Worm (Caenorhabditis elegans) whole organism, young adult: Measurements from ENCODE around the gene T23B7.3.

Source experiments
- B0336.3 ChIP-seq: fragments of 200-800 bp; sonication (Bioruptor generic); IDR thresholded peaks from 2 replicates; pipeline ENCODE4 v1.3.6; 2022; ENCODE audit warnings: missing genetic modification characterization, missing compliant biosample characterization
- D2030.7 ChIP-seq: fragments of 200-800 bp; sonication (Bioruptor generic); IDR thresholded peaks from 2 replicates; pipeline ENCODE4 v1.3.6; 2022; ENCODE audit warnings: missing genetic modification reagents, missing genetic modification characterization, missing compliant biosample characterization
- F37B4.10 ChIP-seq: fragments of 200-800 bp; sonication (Bioruptor generic); IDR thresholded peaks from 2 replicates; pipeline ENCODE4 v1.3.6; 2022; ENCODE audit warnings: missing genetic modification characterization, missing compliant biosample characterization
- T07F8.4 ChIP-seq: sonication (generic microtip); optimal IDR thresholded peaks from 2 replicates; lab custom pipeline; 2016; ENCODE audit warnings: mild to moderate bottlenecking, missing genetic modification characterization, moderate library complexity, missing compliant biosample characterization
- Y53G8AR.9 ChIP-seq: fragments of 200-800 bp; sonication (Bioruptor generic); conservative IDR thresholded peaks from 2 replicates; pipeline ENCODE4 v1.3.6; 2022; ENCODE audit warnings: missing genetic modification reagents, missing genetic modification characterization, missing compliant biosample characterization
- Y56A3A.18 ChIP-seq: fragments of 200-800 bp; sonication (Bioruptor generic); IDR thresholded peaks from 2 replicates; pipeline ENCODE4 v1.3.6; 2022; ENCODE audit warnings: missing genetic modification reagents, missing genetic modification characterization, missing compliant biosample characterization
- Y79H2A.3 ChIP-seq: fragments of 200-800 bp; sonication (Bioruptor generic); conservative IDR thresholded peaks from 2 replicates; pipeline ENCODE4 v1.3.6; 2022; ENCODE audit warnings: missing genetic modification reagents, missing genetic modification characterization, missing compliant biosample characterization
- ZK185.1 ChIP-seq: sonication (generic microtip); optimal IDR thresholded peaks from 2 replicates; lab custom pipeline; 2016; ENCODE audit warnings: mild to moderate bottlenecking, missing genetic modification characterization, missing compliant biosample characterization; ENCODE audit not compliant: poor library complexity, severe bottlenecking
- akir-1 ChIP-seq: fragments of 200-800 bp; sonication (Bioruptor generic); optimal IDR thresholded peaks from 2 replicates; lab custom pipeline; 2018; ENCODE audit warnings: mild to moderate bottlenecking, missing genetic modification characterization, moderate library complexity, missing compliant biosample characterization
- attf-5 ChIP-seq: fragments of 200-800 bp; sonication (Bioruptor generic); optimal IDR thresholded peaks from 2 replicates; lab custom pipeline; 2018; ENCODE audit warnings: mild to moderate bottlenecking, missing genetic modification characterization, missing compliant biosample characterization
- bed-1 ChIP-seq: fragments of 200-800 bp; sonication (Bioruptor generic); IDR thresholded peaks from 2 replicates; pipeline ENCODE4 v1.3.6; 2022; ENCODE audit warnings: missing genetic modification reagents, missing genetic modification characterization, missing compliant biosample characterization
- ccch-3 ChIP-seq: fragments of 200-800 bp; sonication (Bioruptor generic); optimal IDR thresholded peaks from 2 replicates; lab custom pipeline; 2018; ENCODE audit warnings: mild to moderate bottlenecking, missing genetic modification characterization, missing compliant biosample characterization
- cebp-1 ChIP-seq, 2 experiments: fragments of 200-800 bp in 1 of 2; sonication (Bioruptor generic) in 1 of 2; sonication (generic microtip) in 1 of 2; IDR thresholded peaks in 1 of 2; optimal IDR thresholded peaks in 1 of 2; 2 replicates each; pipeline versions ENCODE4 v1.3.6 to Lab custom; 2017 to 2022; ENCODE audit warnings: missing compliant biosample characterization in 2 of 2, missing genetic modification characterization in 2 of 2, mild to moderate bottlenecking in 1 of 2, missing genetic modification reagents in 1 of 2, moderate library complexity in 1 of 2
- ceh-100 ChIP-seq: fragments of 200-800 bp; sonication (Bioruptor generic); IDR thresholded peaks from 2 replicates; pipeline ENCODE4 v1.3.6; 2022; ENCODE audit warnings: missing genetic modification reagents, missing genetic modification characterization, missing compliant biosample characterization
- ceh-27 ChIP-seq: fragments of 200-800 bp; sonication (Bioruptor generic); optimal IDR thresholded peaks from 2 replicates; lab custom pipeline; 2018; ENCODE audit warnings: mild to moderate bottlenecking, missing genetic modification characterization, moderate library complexity, missing compliant biosample characterization
- ceh-58 ChIP-seq: fragments of 200-800 bp; sonication (Bioruptor generic); IDR thresholded peaks from 2 replicates; pipeline ENCODE4 v1.3.6; 2022; ENCODE audit warnings: missing genetic modification characterization, missing compliant biosample characterization
- hmg-1.2 ChIP-seq: fragments of 200-800 bp; sonication (Bioruptor generic); IDR thresholded peaks from 2 replicates; pipeline ENCODE4 v1.3.6; 2022; ENCODE audit warnings: missing genetic modification reagents, missing genetic modification characterization, missing compliant biosample characterization
- hmg-20 ChIP-seq: fragments of 200-800 bp; sonication (Bioruptor generic); IDR thresholded peaks from 2 replicates; pipeline ENCODE4 v1.3.6; 2022; ENCODE audit warnings: missing genetic modification reagents, missing genetic modification characterization, missing compliant biosample characterization
- hrde-1 ChIP-seq: sonication (generic microtip); optimal IDR thresholded peaks from 2 replicates; lab custom pipeline; 2016; ENCODE audit warnings: missing genetic modification characterization, mild to moderate bottlenecking, missing compliant biosample characterization, moderate library complexity, missing genotype, missing genetic modification reagents, borderline replicate concordance
- hsf-1 ChIP-seq: fragments of 200-800 bp; sonication (Bioruptor generic); IDR thresholded peaks from 2 replicates; pipeline ENCODE4 v1.3.6; 2022; ENCODE audit warnings: missing genetic modification reagents, missing genetic modification characterization, missing compliant biosample characterization
- lag-1 ChIP-seq: fragments of 200-800 bp; sonication (Bioruptor generic); IDR thresholded peaks from 2 replicates; pipeline ENCODE4 v1.3.6; 2022; ENCODE audit warnings: missing genetic modification reagents, missing genetic modification characterization, missing compliant biosample characterization
- let-526 ChIP-seq: fragments of 200-800 bp; sonication (Bioruptor generic); IDR thresholded peaks from 2 replicates; pipeline ENCODE4 v1.3.6; 2022; ENCODE audit warnings: missing genetic modification reagents, missing genetic modification characterization, missing compliant biosample characterization
- let-607 ChIP-seq, 2 experiments: fragments of 200-800 bp in 1 of 2; sonication (Bioruptor generic) in 1 of 2; sonication (generic microtip) in 1 of 2; optimal IDR thresholded peaks; 2 replicates each; lab custom pipeline; 2016 to 2018; ENCODE audit warnings: mild to moderate bottlenecking in 2 of 2, missing compliant biosample characterization in 2 of 2, missing genetic modification characterization in 2 of 2, moderate library complexity in 2 of 2, missing genotype in 1 of 2
- lin-40 ChIP-seq: sonication (generic microtip); optimal IDR thresholded peaks from 2 replicates; lab custom pipeline; 2016; ENCODE audit warnings: missing genetic modification characterization, mild to moderate bottlenecking, missing compliant biosample characterization, missing genotype, missing genetic modification reagents
- madf-3 ChIP-seq: fragments of 200-800 bp; sonication (Bioruptor generic); IDR thresholded peaks from 2 replicates; pipeline ENCODE4 v1.3.6; 2022; ENCODE audit warnings: missing genetic modification reagents, missing genetic modification characterization, missing compliant biosample characterization
- madf-8 ChIP-seq: fragments of 200-800 bp; sonication (Bioruptor generic); conservative IDR thresholded peaks from 2 replicates; pipeline ENCODE4 v1.3.6; 2022; ENCODE audit warnings: missing genetic modification reagents, missing genetic modification characterization, missing compliant biosample characterization
- mel-28 ChIP-seq: sonication (generic microtip); optimal IDR thresholded peaks from 2 replicates; lab custom pipeline; 2016; ENCODE audit warnings: borderline replicate concordance, mild to moderate bottlenecking, missing genetic modification characterization, missing compliant biosample characterization
- nfya-2 ChIP-seq: fragments of 200-800 bp; sonication (Bioruptor generic); IDR thresholded peaks from 2 replicates; pipeline ENCODE4 v1.3.6; 2022; ENCODE audit warnings: missing genetic modification reagents, missing genetic modification characterization, missing compliant biosample characterization
- nfyb-1 ChIP-seq: fragments of 200-800 bp; sonication (Bioruptor generic); IDR thresholded peaks from 2 replicates; pipeline ENCODE4 v1.3.6; 2022; ENCODE audit warnings: missing genetic modification reagents, missing genetic modification characterization, missing compliant biosample characterization
- nhr-120 ChIP-seq: fragments of 200-800 bp; sonication (Bioruptor generic); IDR thresholded peaks from 2 replicates; pipeline ENCODE4 v1.3.6; 2022; ENCODE audit warnings: missing genetic modification characterization, missing compliant biosample characterization
- nhr-27 ChIP-seq: fragments of 200-800 bp; sonication (Bioruptor generic); optimal IDR thresholded peaks from 2 replicates; lab custom pipeline; 2018; ENCODE audit warnings: mild to moderate bottlenecking, missing genetic modification characterization, moderate library complexity, missing compliant biosample characterization
- repo-1 ChIP-seq: sonication (generic microtip); optimal IDR thresholded peaks from 2 replicates; lab custom pipeline; 2017; ENCODE audit warnings: mild to moderate bottlenecking, missing genetic modification characterization, missing compliant biosample characterization
- rpc-1 ChIP-seq, 2 experiments: fragments of 150-350 bp in 1 of 2; sonication (generic microtip) in 1 of 2; optimal IDR thresholded peaks; 2 replicates each; lab custom pipeline; 2014 to 2018; ENCODE audit warnings: missing biosample characterization in 1 of 2, missing genetic modification characterization in 1 of 2, missing genetic modification reagents in 1 of 2, missing genotype in 1 of 2
- snpc-3.4 ChIP-seq: sonication (generic microtip); optimal IDR thresholded peaks from 2 replicates; lab custom pipeline; 2017; ENCODE audit warnings: missing genetic modification characterization, mild to moderate bottlenecking, missing compliant biosample characterization, antibody characterized with exemption, moderate library complexity, missing genotype, missing genetic modification reagents
- snpc-4 ChIP-seq, 5 experiments: fragments of 150-350 bp in 1 of 5; sonication (generic microtip) in 4 of 5; optimal IDR thresholded peaks; 2 replicates each; lab custom pipeline; 2014 to 2018; ENCODE audit warnings: missing genetic modification characterization in 5 of 5, missing biosample characterization in 3 of 5, antibody characterized with exemption in 2 of 5, mild to moderate bottlenecking in 2 of 5, missing compliant biosample characterization in 2 of 5, missing genotype in 2 of 5, moderate library complexity in 2 of 5, missing genetic modification reagents in 1 of 5
- sptf-2 ChIP-seq: fragments of 200-800 bp; sonication (Bioruptor generic); optimal IDR thresholded peaks from 2 replicates; lab custom pipeline; 2018; ENCODE audit warnings: mild to moderate bottlenecking, missing genetic modification characterization, missing compliant biosample characterization
- tbp1 ChIP-seq: fragments of 200-800 bp; sonication (Bioruptor generic); optimal IDR thresholded peaks from 2 replicates; lab custom pipeline; 2018; ENCODE audit warnings: mild to moderate bottlenecking, missing genetic modification characterization, missing compliant biosample characterization
- tbx-9 ChIP-seq: sonication (generic microtip); optimal IDR thresholded peaks from 2 replicates; lab custom pipeline; 2016; ENCODE audit warnings: borderline replicate concordance, missing genetic modification characterization, inconsistent platforms, missing compliant biosample characterization
- tlf-1 ChIP-seq: fragments of 200-800 bp; sonication (Bioruptor generic); optimal IDR thresholded peaks from 2 replicates; lab custom pipeline; 2018; ENCODE audit warnings: mild to moderate bottlenecking, missing genetic modification characterization, missing compliant biosample characterization
- unc-62 ChIP-seq: fragments of 150-350 bp; optimal IDR thresholded peaks from 2 replicates; lab custom pipeline; 2014; ENCODE audit warnings: missing biosample characterization, missing genetic modification reagents, missing genetic modification characterization
- ztf-22 ChIP-seq: fragments of 200-800 bp; sonication (Bioruptor generic); optimal IDR thresholded peaks from 2 replicates; lab custom pipeline; 2018; ENCODE audit warnings: mild to moderate bottlenecking, missing genetic modification characterization, moderate library complexity, missing compliant biosample characterization
- ztf-6 ChIP-seq: fragments of 200-800 bp; sonication (Bioruptor generic); IDR thresholded peaks from 2 replicates; pipeline ENCODE4 v1.3.6; 2022; ENCODE audit warnings: missing genetic modification reagents, missing genetic modification characterization, missing compliant biosample characterization

The T23B7.3 gene

ce11 chrII:4885976-4886375, 36.0 kb downstream of the T23B7.3 start, which contains the start of gene R05F9.7:
Gene R05F9.7 (plus strand): TSS chrII:4886276.
- TF ChIP-seq madf-3, result no peak
- no peak for TF ChIP-seq hsf-1
- no peak for TF ChIP-seq attf-5 (GFP tag; lab: Kevin White, UChicago)
- TF ChIP-seq unc-62, result no peak
- TF ChIP-seq madf-8 (GFP tag; lab: Robert Waterston, UW), result no peak
- TF ChIP-seq nfyb-1 (GFP tag; lab: Robert Waterston, UW), result no peak
- no peak for TF ChIP-seq hrde-1 (tag; lab: Kevin White, UChicago)
- TF ChIP-seq tlf-1 (GFP tag; lab: Kevin White, UChicago), result no peak
- TF ChIP-seq Y56A3A.18 (GFP tag; lab: Robert Waterston, UW), result no peak
- TF ChIP-seq ceh-100 (GFP tag; lab: Robert Waterston, UW), result no peak

- no peak for TF ChIP-seq akir-1 (GFP tag; lab: Kevin White, UChicago)
- TF ChIP-seq T07F8.4 (tag; lab: Kevin White, UChicago), result no peak
- no peak for TF ChIP-seq nfyb-1 (GFP tag; lab: Robert Waterston, UW)
- no peak for TF ChIP-seq ceh-100 (GFP tag; lab: Robert Waterston, UW)
- no peak for TF ChIP-seq ceh-58 (GFP tag; lab: Robert Waterston, UW)
- TF ChIP-seq nhr-120 (GFP tag; lab: Robert Waterston, UW), result no peak
- TF ChIP-seq let-607 (tag; optimal IDR thresholded peaks at IDR 0.05; lab: Kevin White, UChicago), result no peak
- no peak for TF ChIP-seq let-526 (GFP tag; lab: Robert Waterston, UW)
- TF ChIP-seq ZK185.1, result no peak
- TF ChIP-seq nfya-2 (GFP tag; lab: Robert Waterston, UW), result no peak
- TF ChIP-seq ccch-3 (GFP tag; lab: Kevin White, UChicago), result no peak
- TF ChIP-seq Y53G8AR.9 (GFP tag; lab: Robert Waterston, UW), result no peak
- TF ChIP-seq nhr-27 (tag; lab: Kevin White, UChicago), result no peak
- no peak for TF ChIP-seq bed-1 (GFP tag; lab: Robert Waterston, UW)
- no peak for TF ChIP-seq Y56A3A.18 (GFP tag; lab: Robert Waterston, UW)
- no peak for TF ChIP-seq F37B4.10 (GFP tag; lab: Robert Waterston, UW)
- TF ChIP-seq tbx-9 (tag; lab: Kevin White, UChicago), result no peak
- TF ChIP-seq ceh-27 (GFP tag; lab: Kevin White, UChicago), result no peak
- TF ChIP-seq snpc-4 (GFP tag; optimal IDR thresholded peaks at IDR 0.05; lab: Kevin White, UChicago), result no peak
- TF ChIP-seq snpc-4 (tag; optimal IDR thresholded peaks at IDR 0.05; lab: Kevin White, UChicago), result no peak
- TF ChIP-seq lag-1 (GFP tag; lab: Robert Waterston, UW), result no peak
- TF ChIP-seq snpc-3.4 (tag; lab: Kevin White, UChicago), result no peak
- TF ChIP-seq sptf-2 (GFP tag; lab: Kevin White, UChicago), result no peak
- TF ChIP-seq lin-40 (tag; lab: Kevin White, UChicago), result peak; percentile 3
- TF ChIP-seq cebp-1 (GFP tag; IDR thresholded peaks at IDR 0.05; lab: Robert Waterston, UW), result no peak
- TF ChIP-seq cebp-1 (tag; optimal IDR thresholded peaks at IDR 0.05; lab: Kevin White, UChicago), result peak; percentile 24
- TF ChIP-seq B0336.3 (GFP tag; lab: Robert Waterston, UW), result no peak
- no peak for TF ChIP-seq tbp1 (GFP tag; lab: Kevin White, UChicago)
- TF ChIP-seq rpc-1 (optimal IDR thresholded peaks at IDR 0.05; lab: Kevin White, UChicago), result no peak
- no peak for TF ChIP-seq rpc-1 (tag; optimal IDR thresholded peaks at IDR 0.05; lab: Kevin White, UChicago)
- TF ChIP-seq ztf-6 (GFP tag; lab: Robert Waterston, UW), result no peak
- no peak for TF ChIP-seq ztf-22 (GFP tag; lab: Kevin White, UChicago)
- TF ChIP-seq hmg-1.2 (GFP tag; lab: Robert Waterston, UW), result no peak; the same call in 1 of the 2 replicates
- TF ChIP-seq D2030.7, result 0 out of 2 replicates have a peak, but pooled peaks have one; percentile 12
- no peak for TF ChIP-seq Y79H2A.3 (GFP tag; lab: Robert Waterston, UW)
- TF ChIP-seq hmg-20 (GFP tag; lab: Robert Waterston, UW), result no peak
- no peak for TF ChIP-seq repo-1
- TF ChIP-seq hrde-1 (tag; lab: Kevin White, UChicago), result no peak
- no peak for TF ChIP-seq mel-28
These were observed 38.8 kb downstream of the T23B7.3 start, which contains the start of gene pgm-1 for ce11 chrII:4888527-4889487. Gene pgm-1 (plus strand): TSS chrII:4889437.
